Worm (Caenorhabditis elegans) whole organism, L2 larva: ENCODE measurements around the gene C06A6.4.

Source experiments
- C34F6.9 ChIP-seq: fragments of 150-350 bp; optimal IDR thresholded peaks from 2 replicates; lab custom pipeline; 2014; ENCODE audit warnings: missing biosample characterization, missing genetic modification characterization
- R02D3.7 ChIP-seq: fragments of 150-350 bp; optimal IDR thresholded peaks from 2 replicates; lab custom pipeline; 2014; ENCODE audit warnings: missing biosample characterization, missing genetic modification characterization
- ZK546.5 ChIP-seq: sonication (generic microtip); optimal IDR thresholded peaks from 2 replicates; lab custom pipeline; 2017; ENCODE audit warnings: missing biosample characterization, missing genetic modification characterization
- alr-1 ChIP-seq: fragments of 150-350 bp; optimal IDR thresholded peaks from 2 replicates; lab custom pipeline; 2014; ENCODE audit warnings: missing biosample characterization, missing genetic modification characterization
- blmp-1 ChIP-seq: sonication (generic microtip); optimal IDR thresholded peaks from 2 replicates; lab custom pipeline; 2017; ENCODE audit warnings: missing genetic modification characterization, mild to moderate bottlenecking, missing compliant biosample characterization, antibody characterized with exemption, moderate library complexity; ENCODE audit not compliant: insufficient read depth
- ceh-16 ChIP-seq: fragments of 150-350 bp; optimal IDR thresholded peaks from 2 replicates; lab custom pipeline; 2014; ENCODE audit warnings: missing biosample characterization, missing genetic modification characterization
- ceh-82 ChIP-seq: fragments of 150-350 bp; optimal IDR thresholded peaks from 2 replicates; lab custom pipeline; 2014; ENCODE audit warnings: missing biosample characterization, missing genetic modification characterization
- crh-2 ChIP-seq: sonication (generic microtip); optimal IDR thresholded peaks from 2 replicates; lab custom pipeline; 2017; ENCODE audit warnings: missing biosample characterization, missing genetic modification characterization
- dmd-4 ChIP-seq: sonication (generic microtip); optimal IDR thresholded peaks from 2 replicates; lab custom pipeline; 2017; ENCODE audit warnings: missing biosample characterization, missing genetic modification characterization
- egl-27 ChIP-seq: sonication (generic microtip); optimal IDR thresholded peaks from 3 replicates; lab custom pipeline; 2017; ENCODE audit warnings: missing biosample characterization, missing genetic modification reagents, missing genetic modification characterization
- elt-1 ChIP-seq: fragments of 150-350 bp; optimal IDR thresholded peaks from 2 replicates; lab custom pipeline; 2014; ENCODE audit warnings: missing biosample characterization, missing genetic modification characterization
- fos-1 ChIP-seq: fragments of 150-350 bp; optimal IDR thresholded peaks from 2 replicates; lab custom pipeline; 2014; ENCODE audit warnings: missing biosample characterization, missing genetic modification characterization
- lin-11 ChIP-seq: fragments of 150-350 bp; sonication (generic microtip); optimal IDR thresholded peaks from 2 replicates; lab custom pipeline; 2014; ENCODE audit warnings: missing biosample characterization, missing genetic modification characterization, inconsistent platforms, mixed read lengths
- lin-13 ChIP-seq: fragments of 150-350 bp; optimal IDR thresholded peaks from 2 replicates; lab custom pipeline; 2014; ENCODE audit warnings: missing biosample characterization, missing genetic modification reagents, missing genetic modification characterization
- lin-39 ChIP-seq: fragments of 150-350 bp; optimal IDR thresholded peaks from 2 replicates; lab custom pipeline; 2014; ENCODE audit warnings: missing biosample characterization, missing genetic modification reagents, missing genetic modification characterization
- lsy-2 ChIP-seq, 2 experiments: fragments of 150-350 bp in 1 of 2; sonication (generic microtip) in 1 of 2; optimal IDR thresholded peaks; 2 replicates each; lab custom pipeline; 2014 to 2017; ENCODE audit warnings: missing biosample characterization in 2 of 2, missing genetic modification characterization in 2 of 2
- mab-5 ChIP-seq: fragments of 150-350 bp; optimal IDR thresholded peaks from 2 replicates; lab custom pipeline; 2014; ENCODE audit warnings: missing biosample characterization, missing genetic modification characterization
- nhr-10 ChIP-seq: sonication (generic microtip); optimal IDR thresholded peaks from 2 replicates; lab custom pipeline; 2017; ENCODE audit warnings: missing biosample characterization, missing genetic modification characterization
- nhr-11 ChIP-seq: fragments of 150-350 bp; optimal IDR thresholded peaks from 2 replicates; lab custom pipeline; 2014; ENCODE audit warnings: missing biosample characterization, missing genetic modification characterization
- nhr-129 ChIP-seq: fragments of 150-350 bp; optimal IDR thresholded peaks from 2 replicates; lab custom pipeline; 2014; ENCODE audit warnings: missing biosample characterization, missing genetic modification characterization
- nhr-21 ChIP-seq: fragments of 150-350 bp; optimal IDR thresholded peaks from 2 replicates; lab custom pipeline; 2014; ENCODE audit warnings: missing biosample characterization, missing genetic modification characterization
- nhr-237 ChIP-seq: fragments of 150-350 bp; optimal IDR thresholded peaks from 2 replicates; lab custom pipeline; 2014; ENCODE audit warnings: missing biosample characterization, missing genetic modification characterization
- nhr-25 ChIP-seq: fragments of 150-350 bp; sonication (generic microtip); optimal IDR thresholded peaks from 3 replicates; lab custom pipeline; 2014; ENCODE audit warnings: missing biosample characterization, missing genetic modification characterization
- nhr-6 ChIP-seq: fragments of 150-350 bp; optimal IDR thresholded peaks from 2 replicates; lab custom pipeline; 2014; ENCODE audit warnings: missing biosample characterization, missing genetic modification characterization
- peb-1 ChIP-seq: fragments of 150-350 bp; optimal IDR thresholded peaks from 2 replicates; lab custom pipeline; 2014; ENCODE audit warnings: missing biosample characterization, missing genetic modification characterization
- sma-3 ChIP-seq: sonication (generic microtip); optimal IDR thresholded peaks from 2 replicates; lab custom pipeline; 2016; ENCODE audit warnings: missing genetic modification reagents, missing genetic modification characterization, missing compliant biosample characterization
- sma-9 ChIP-seq, 2 experiments: fragments of 150-350 bp in 1 of 2; sonication (generic microtip) in 1 of 2; optimal IDR thresholded peaks; 2 replicates each; lab custom pipeline; 2014 to 2016; ENCODE audit warnings: missing genetic modification characterization in 2 of 2, mild to moderate bottlenecking in 1 of 2, missing biosample characterization in 1 of 2, missing compliant biosample characterization in 1 of 2, missing genetic modification reagents in 1 of 2, moderate library complexity in 1 of 2
- snpc-4 ChIP-seq: fragments of 150-350 bp; optimal IDR thresholded peaks from 2 replicates; lab custom pipeline; 2014; ENCODE audit warnings: missing biosample characterization, missing genetic modification characterization
- unc-55 ChIP-seq: fragments of 150-350 bp; sonication (generic microtip); optimal IDR thresholded peaks from 3 replicates; lab custom pipeline; 2014; ENCODE audit warnings: missing biosample characterization, missing genetic modification reagents, missing genetic modification characterization
- ztf-11 ChIP-seq: sonication (generic microtip); optimal IDR thresholded peaks from 2 replicates; lab custom pipeline; 2017; ENCODE audit warnings: missing biosample characterization, missing genetic modification characterization
- ztf-4 ChIP-seq: fragments of 150-350 bp; optimal IDR thresholded peaks from 2 replicates; lab custom pipeline; 2014; ENCODE audit warnings: missing biosample characterization, missing genetic modification characterization

Gene C06A6.4

ce11 chrIV:7838426-7838825 is 9.3 kb upstream of the C06A6.4 start, which contains the start of gene C06A6.7:
Gene C06A6.7 (minus strand): TSS chrIV:7838526.
- TF ChIP-seq peb-1 (tag; lab: Kevin White, UChicago), result no peak
- no peak for TF ChIP-seq elt-1 (tag; lab: Kevin White, UChicago)
- TF ChIP-seq nhr-6 (tag; lab: Kevin White, UChicago), result no peak
- no peak for TF ChIP-seq unc-55 (GFP tag; lab: Kevin White, UChicago)
- no peak for TF ChIP-seq nhr-21 (tag; lab: Kevin White, UChicago)
- TF ChIP-seq ZK546.5 (tag; lab: Kevin White, UChicago), result no peak

ce11 chrIV:7836491-7836890 is 7.4 kb upstream of the C06A6.4 start:
- TF ChIP-seq nhr-11 (no peak), blmp-1 (tag; lab: Kevin White, UChicago) (peak; percentile 72), lin-39 (tag; lab: Kevin White, UChicago) (no peak), snpc-4 (tag; lab: Kevin White, UChicago) (no peak), nhr-10 (tag; lab: Kevin White, UChicago) (no peak), mab-5 (tag; lab: Kevin White, UChicago) (no peak), R02D3.7 (tag; lab: Kevin White, UChicago) (no peak), nhr-25 (tag; lab: Kevin White, UChicago) (peak; percentile 28), ZK546.5 (tag; lab: Kevin White, UChicago) (no peak), egl-27 (tag; lab: Kevin White, UChicago) (no peak), sma-9 (GFP tag; optimal IDR thresholded peaks at IDR 0.05; lab: Kevin White, UChicago) (no peak), sma-9 (tag; optimal IDR thresholded peaks at IDR 0.05; lab: Kevin White, UChicago) (no peak)

ce11 chrIV:7836030-7836429 is 6.9 kb upstream of the C06A6.4 start:
- no peak for TF ChIP-seq alr-1 (tag; lab: Kevin White, UChicago)
- TF ChIP-seq nhr-21 (tag; lab: Kevin White, UChicago), result peak; percentile 4
- TF ChIP-seq sma-9 (GFP tag; optimal IDR thresholded peaks at IDR 0.05; lab: Kevin White, UChicago), result no peak
- TF ChIP-seq sma-9 (tag; optimal IDR thresholded peaks at IDR 0.05; lab: Kevin White, UChicago), result no peak
- TF ChIP-seq sma-3 (GFP tag; lab: Kevin White, UChicago), result peak; percentile 19
- TF ChIP-seq lsy-2 (tag; optimal IDR thresholded peaks at IDR 0.05; lab: Kevin White, UChicago), result peak in 1 of 2 experiments; percentile 38
- TF ChIP-seq fos-1 (tag; lab: Kevin White, UChicago), result peak; percentile 6
- TF ChIP-seq nhr-129 (tag; lab: Kevin White, UChicago), result peak; percentile 29
- peak; percentile 39 for TF ChIP-seq blmp-1 (tag; lab: Kevin White, UChicago)
- no peak for TF ChIP-seq crh-2 (tag; lab: Kevin White, UChicago)
- peak; percentile 44 for TF ChIP-seq nhr-25 (tag; lab: Kevin White, UChicago)
- no peak for TF ChIP-seq ceh-16 (tag; lab: Kevin White, UChicago)
- TF ChIP-seq lin-11 (tag; lab: Kevin White, UChicago), result no peak
- peak; percentile 8 for TF ChIP-seq C34F6.9 (tag; lab: Kevin White, UChicago)
- TF ChIP-seq, all 48 proteins: peak for 8

ce11 chrIV:7834625-7835228 is 5.6 kb upstream of the C06A6.4 start, which contains the start of gene erp-44.2:
Gene erp-44.2 (minus strand): TSS chrIV:7834675.
- no peak for TF ChIP-seq unc-55 (GFP tag; lab: Kevin White, UChicago)
- no peak for TF ChIP-seq ZK546.5 (tag; lab: Kevin White, UChicago)
- TF ChIP-seq lin-13 (GFP tag; lab: Kevin White, UChicago), result no peak
- no peak for TF ChIP-seq fos-1 (tag; lab: Kevin White, UChicago)
- no peak for TF ChIP-seq nhr-237
- TF ChIP-seq ceh-82, result no peak
- no peak for TF ChIP-seq dmd-4 (tag; lab: Kevin White, UChicago)
- no peak for TF ChIP-seq nhr-6 (tag; lab: Kevin White, UChicago)
- no peak for TF ChIP-seq nhr-25 (tag; lab: Kevin White, UChicago)
- no peak for TF ChIP-seq lsy-2 (tag; optimal IDR thresholded peaks at IDR 0.05; lab: Kevin White, UChicago)
- no peak for TF ChIP-seq ztf-11

- TF ChIP-seq nhr-237 (no peak), crh-2 (tag; lab: Kevin White, UChicago) (peak; percentile 21), nhr-129 (tag; lab: Kevin White, UChicago) (peak; percentile 43), ztf-4 (tag; lab: Kevin White, UChicago) (no peak), lsy-2 (tag; optimal IDR thresholded peaks at IDR 0.05; lab: Kevin White, UChicago) (peak in 1 of 2 experiments; percentile 54), fos-1 (tag; lab: Kevin White, UChicago) (peak; percentile 37), nhr-21 (tag; lab: Kevin White, UChicago) (no peak), unc-55 (GFP tag; lab: Kevin White, UChicago) (peak; percentile 40), sma-3 (GFP tag; lab: Kevin White, UChicago) (no peak), C34F6.9 (tag; lab: Kevin White, UChicago) (peak; percentile 43)
These were observed 1.1 kb upstream of the C06A6.4 start, which contains the start of gene mvb-12 for ce11 chrIV:7830151-7830550. Gene mvb-12 (plus strand): TSS chrIV:7830525.
